Worm (Caenorhabditis elegans) whole organism, L4 larva: Measurements from ENCODE around the gene F09C6.12.

ENCODE experiments used
- D1046.2 ChIP-seq: fragments of 200-800 bp; sonication (Bioruptor generic); IDR thresholded peaks from 2 replicates; pipeline ENCODE4 v1.3.6; 2022; ENCODE audit warnings: missing genetic modification characterization, missing compliant biosample characterization
- F44E2.7 ChIP-seq: fragments of 200-800 bp; sonication (Bioruptor generic); IDR thresholded peaks from 2 replicates; pipeline ENCODE4 v2.1.2; 2022; ENCODE audit warnings: missing genetic modification characterization, missing compliant biosample characterization
- F49E8.2 ChIP-seq: sonication (generic microtip); optimal IDR thresholded peaks from 2 replicates; lab custom pipeline; 2016; ENCODE audit warnings: missing compliant biosample characterization, mild to moderate bottlenecking, missing genetic modification characterization, borderline replicate concordance
- T26A8.4 ChIP-seq: fragments of 200-800 bp; sonication (Bioruptor generic); IDR thresholded peaks from 2 replicates; pipeline ENCODE4 v1.3.6; 2022; ENCODE audit warnings: missing genetic modification characterization, missing compliant biosample characterization
- Y48G9A.11 ChIP-seq: fragments of 200-800 bp; sonication (Bioruptor generic); IDR thresholded peaks from 2 replicates; pipeline ENCODE4 v1.3.6; 2022; ENCODE audit warnings: missing genetic modification reagents, missing genetic modification characterization, missing compliant biosample characterization
- ZK337.2 ChIP-seq: fragments of 200-800 bp; sonication (Bioruptor generic); IDR thresholded peaks from 2 replicates; pipeline ENCODE4 v1.3.6; 2022; ENCODE audit warnings: missing genetic modification reagents, missing genetic modification characterization, missing compliant biosample characterization
- ZK546.5 ChIP-seq, 2 experiments: sonication (generic microtip); optimal IDR thresholded peaks; 2 replicates each; lab custom pipeline; 2017; ENCODE audit warnings: missing biosample characterization in 2 of 2, missing genetic modification characterization in 2 of 2
- aly-2 ChIP-seq: sonication (generic microtip); optimal IDR thresholded peaks from 2 replicates; lab custom pipeline; 2018; ENCODE audit warnings: missing biosample characterization, missing genetic modification characterization
- arid-1 ChIP-seq: fragments of 200-800 bp; sonication (Bioruptor generic); conservative IDR thresholded peaks from 2 replicates; pipeline ENCODE4 v1.3.6; 2022; ENCODE audit warnings: missing genetic modification reagents, missing genetic modification characterization, missing compliant biosample characterization
- attf-4 ChIP-seq: sonication (generic microtip); optimal IDR thresholded peaks from 3 replicates; lab custom pipeline; 2017; ENCODE audit warnings: missing biosample characterization, missing genetic modification characterization
- cey-2 ChIP-seq: sonication (generic microtip); optimal IDR thresholded peaks from 3 replicates; lab custom pipeline; 2017; ENCODE audit warnings: missing genetic modification characterization, mild to moderate bottlenecking, missing compliant biosample characterization, antibody characterized with exemption, borderline replicate concordance; ENCODE audit not compliant: insufficient read depth
- daf-16 ChIP-seq, 3 experiments: sonication (generic microtip); optimal IDR thresholded peaks; 2 replicates each; lab custom pipeline; 2016 to 2017; ENCODE audit warnings: missing genetic modification characterization in 3 of 3, missing genetic modification reagents in 3 of 3, mild to moderate bottlenecking in 2 of 3, missing compliant biosample characterization in 2 of 3, missing biosample characterization in 1 of 3, moderate library complexity in 1 of 3
- duxl-1 ChIP-seq: sonication (generic microtip); optimal IDR thresholded peaks from 2 replicates; lab custom pipeline; 2016; ENCODE audit warnings: mild to moderate bottlenecking, missing genetic modification characterization, moderate library complexity, missing compliant biosample characterization; ENCODE audit not compliant: poor library complexity
- fos-1 ChIP-seq: fragments of 150-350 bp; optimal IDR thresholded peaks from 2 replicates; lab custom pipeline; 2014; ENCODE audit warnings: missing biosample characterization, missing genetic modification characterization
- gei-8 ChIP-seq: fragments of 200-800 bp; sonication (Bioruptor generic); optimal IDR thresholded peaks from 2 replicates; lab custom pipeline; 2018; ENCODE audit warnings: mild to moderate bottlenecking, missing genetic modification characterization, missing compliant biosample characterization
- hif-1 ChIP-seq, 2 experiments: sonication (generic microtip); optimal IDR thresholded peaks; 2 replicates each; lab custom pipeline; 2016 to 2017; ENCODE audit warnings: missing compliant biosample characterization in 2 of 2, missing genetic modification characterization in 2 of 2, missing genetic modification reagents in 2 of 2, missing genotype in 2 of 2, mild to moderate bottlenecking in 1 of 2
- hlh-30 ChIP-seq: sonication (generic microtip); optimal IDR thresholded peaks from 2 replicates; lab custom pipeline; 2017; ENCODE audit warnings: antibody characterized with exemption, mild to moderate bottlenecking, missing genetic modification characterization, missing compliant biosample characterization; ENCODE audit not compliant: insufficient read depth
- hmg-1.1 ChIP-seq: fragments of 200-800 bp; sonication (Bioruptor generic); IDR thresholded peaks from 2 replicates; pipeline ENCODE4 v1.3.6; 2022; ENCODE audit warnings: missing genetic modification reagents, missing genetic modification characterization, missing compliant biosample characterization
- lin-15B ChIP-seq: fragments of 150-350 bp; sonication (generic microtip); optimal IDR thresholded peaks from 3 replicates; lab custom pipeline; 2014; ENCODE audit warnings: missing biosample characterization, missing genetic modification characterization
- lin-39 ChIP-seq: fragments of 150-350 bp; optimal IDR thresholded peaks from 2 replicates; lab custom pipeline; 2014; ENCODE audit warnings: missing biosample characterization, missing genetic modification reagents, missing genetic modification characterization
- lir-3 ChIP-seq: sonication (generic microtip); optimal IDR thresholded peaks from 2 replicates; lab custom pipeline; 2016; ENCODE audit warnings: mild to moderate bottlenecking, missing genetic modification characterization, missing compliant biosample characterization
- lsy-2 ChIP-seq, 2 experiments: fragments of 150-350 bp in 1 of 2; sonication (generic microtip) in 1 of 2; optimal IDR thresholded peaks; 2 replicates each; lab custom pipeline; 2014 to 2017; ENCODE audit warnings: missing biosample characterization in 2 of 2, missing genetic modification characterization in 2 of 2
- madf-9 ChIP-seq: fragments of 200-800 bp; sonication (Bioruptor generic); conservative IDR thresholded peaks from 2 replicates; pipeline ENCODE4 v1.3.6; 2022; ENCODE audit warnings: missing genetic modification reagents, missing genetic modification characterization, missing compliant biosample characterization
- mdl-1 ChIP-seq, 2 experiments: fragments of 150-350 bp in 1 of 2; sonication (generic microtip) in 1 of 2; optimal IDR thresholded peaks; 2 replicates each; lab custom pipeline; 2014 to 2017; ENCODE audit warnings: missing biosample characterization in 2 of 2, missing genetic modification characterization in 2 of 2
- mes-2 ChIP-seq: sonication (generic microtip); optimal IDR thresholded peaks from 2 replicates; lab custom pipeline; 2016; ENCODE audit warnings: missing genotype, mild to moderate bottlenecking, missing genetic modification characterization, missing compliant biosample characterization; ENCODE audit not compliant: poor library complexity, severe bottlenecking
- mxl-2 ChIP-seq: fragments of 200-800 bp; sonication (Bioruptor generic); conservative IDR thresholded peaks from 2 replicates; pipeline ENCODE4 v1.3.6; 2022; ENCODE audit warnings: missing genetic modification reagents, missing genetic modification characterization, missing compliant biosample characterization
- mxl-3 ChIP-seq: fragments of 200-800 bp; sonication (Bioruptor generic); optimal IDR thresholded peaks from 2 replicates; lab custom pipeline; 2018; ENCODE audit warnings: mild to moderate bottlenecking, missing genetic modification characterization, missing compliant biosample characterization
- nhr-102 ChIP-seq: sonication (generic microtip); optimal IDR thresholded peaks from 2 replicates; lab custom pipeline; 2016; ENCODE audit warnings: mild to moderate bottlenecking, missing genetic modification characterization, moderate library complexity, missing compliant biosample characterization
- nhr-11 ChIP-seq: fragments of 150-350 bp; optimal IDR thresholded peaks from 2 replicates; lab custom pipeline; 2014; ENCODE audit warnings: missing biosample characterization, missing genetic modification characterization
- nhr-237 ChIP-seq: sonication (generic microtip); optimal IDR thresholded peaks from 2 replicates; lab custom pipeline; 2017; ENCODE audit warnings: missing biosample characterization, missing genetic modification characterization
- nhr-25 ChIP-seq: sonication (generic microtip); optimal IDR thresholded peaks from 2 replicates; lab custom pipeline; 2017; ENCODE audit warnings: missing genetic modification characterization, mild to moderate bottlenecking, missing compliant biosample characterization, antibody characterized with exemption, moderate library complexity, borderline replicate concordance; ENCODE audit not compliant: insufficient read depth
- nhr-42 ChIP-seq: fragments of 200-800 bp; sonication (Bioruptor generic); IDR thresholded peaks from 2 replicates; pipeline ENCODE4 v1.3.6; 2022; ENCODE audit warnings: missing genetic modification characterization, missing compliant biosample characterization
- nhr-48 ChIP-seq: sonication (generic microtip); optimal IDR thresholded peaks from 2 replicates; lab custom pipeline; 2016; ENCODE audit warnings: mild to moderate bottlenecking, missing genetic modification characterization, missing compliant biosample characterization
- php-3 ChIP-seq: fragments of 200-800 bp; sonication (Bioruptor generic); IDR thresholded peaks from 2 replicates; pipeline ENCODE4 v1.3.6; 2022; ENCODE audit warnings: missing genetic modification reagents, missing genetic modification characterization, missing compliant biosample characterization
- rbr-2 ChIP-seq: sonication (generic microtip); optimal IDR thresholded peaks from 2 replicates; lab custom pipeline; 2016; ENCODE audit warnings: missing genotype, missing genetic modification characterization, missing compliant biosample characterization
- sdz-12 ChIP-seq: fragments of 200-800 bp; sonication (Bioruptor generic); optimal IDR thresholded peaks from 2 replicates; lab custom pipeline; 2018; ENCODE audit warnings: mild to moderate bottlenecking, missing genetic modification characterization, missing compliant biosample characterization
- set-16 ChIP-seq: fragments of 200-800 bp; sonication (Bioruptor generic); IDR thresholded peaks from 2 replicates; pipeline ENCODE4 v1.3.6; 2022; ENCODE audit warnings: missing genetic modification reagents, missing genetic modification characterization, missing compliant biosample characterization
- skn-1 ChIP-seq: fragments of 150-350 bp; optimal IDR thresholded peaks from 2 replicates; lab custom pipeline; 2014; ENCODE audit warnings: missing biosample characterization, missing genetic modification characterization
- snpc-1.2 ChIP-seq: fragments of 200-800 bp; sonication (Bioruptor generic); IDR thresholded peaks from 2 replicates; pipeline ENCODE4 v1.3.6; 2022; ENCODE audit warnings: missing genetic modification reagents, missing genetic modification characterization, missing compliant biosample characterization
- snpc-4 ChIP-seq: fragments of 150-350 bp; optimal IDR thresholded peaks from 2 replicates; lab custom pipeline; 2014; ENCODE audit warnings: missing biosample characterization, missing genetic modification characterization
- unc-62 ChIP-seq, 3 experiments: fragments of 150-350 bp in 1 of 3; sonication (generic microtip); optimal IDR thresholded peaks in 2 of 3; peaks in 1 of 3; 1 replicate in 1 of 3; 2 replicates in 2 of 3; lab custom pipeline; 2014 to 2017; ENCODE audit warnings: missing biosample characterization in 3 of 3, missing genetic modification characterization in 3 of 3, missing genetic modification reagents in 3 of 3, missing genotype in 1 of 3
- zag-1 ChIP-seq: fragments of 150-350 bp; optimal IDR thresholded peaks from 2 replicates; lab custom pipeline; 2014; ENCODE audit warnings: missing biosample characterization, missing genetic modification characterization
- zfp-2 ChIP-seq: sonication (generic microtip); optimal IDR thresholded peaks from 2 replicates; lab custom pipeline; 2016; ENCODE audit warnings: mild to moderate bottlenecking, missing genetic modification characterization, missing compliant biosample characterization
- zip-2 ChIP-seq: fragments of 150-350 bp; optimal IDR thresholded peaks from 2 replicates; lab custom pipeline; 2014; ENCODE audit warnings: missing biosample characterization, missing genetic modification characterization

The F09C6.12 gene

ce11 chrV:16857977-16858479 is 24.6 kb upstream of the F09C6.12 start, which contains the start of the genes clec-31 and clec-22:
Gene clec-31 (minus strand): TSS chrV:16858077.
Gene clec-22 (plus strand): TSS chrV:16858429.
- TF ChIP-seq nhr-237 (tag; lab: Kevin White, UChicago): no peak
- no peak for TF ChIP-seq mxl-3
- TF ChIP-seq madf-9 (GFP tag; lab: Robert Waterston, UW): no peak
- TF ChIP-seq mxl-2: no peak
- no peak for TF ChIP-seq nhr-42 (GFP tag; lab: Robert Waterston, UW)
- TF ChIP-seq nhr-102 (tag; lab: Kevin White, UChicago): no peak

- TF ChIP-seq zag-1 (no peak), madf-9 (GFP tag; lab: Robert Waterston, UW) (no peak), F49E8.2 (no peak), zip-2 (tag; lab: Kevin White, UChicago) (no peak), unc-62 (GFP tag; optimal IDR thresholded peaks at IDR 0.05 in 1 of 2; lab: Kevin White, UChicago) (no peak), unc-62 (tag; optimal IDR thresholded peaks at IDR 0.05; lab: Kevin White, UChicago) (no peak), rbr-2 (no peak), hmg-1.1 (GFP tag; lab: Robert Waterston, UW) (no peak), daf-16 (GFP tag; optimal IDR thresholded peaks at IDR 0.05; lab: Kevin White, UChicago) (no peak), daf-16 (tag; optimal IDR thresholded peaks at IDR 0.05; lab: Kevin White, UChicago) (no peak), T26A8.4 (GFP tag; lab: Robert Waterston, UW) (no peak), nhr-48 (no peak), lin-39 (tag; lab: Kevin White, UChicago) (no peak), attf-4 (tag; lab: Kevin White, UChicago) (no peak), mdl-1 (tag; optimal IDR thresholded peaks at IDR 0.05; lab: Kevin White, UChicago) (no peak), Y48G9A.11 (GFP tag; lab: Robert Waterston, UW) (no peak), aly-2 (tag; lab: Kevin White, UChicago) (no peak), ZK546.5 (tag; optimal IDR thresholded peaks at IDR 0.05; lab: Kevin White, UChicago) (no peak), set-16 (no peak), gei-8 (GFP tag; lab: Kevin White, UChicago) (no peak), arid-1 (GFP tag; lab: Robert Waterston, UW) (no peak), lsy-2 (tag; optimal IDR thresholded peaks at IDR 0.05; lab: Kevin White, UChicago) (no peak)
These were observed 20.9 kb upstream of the F09C6.12 start, which contains the start of the genes clec-32 and clec-24 for ce11 chrV:16861719-16862118. Gene clec-32 (minus strand): TSS chrV:16861819. Gene clec-24 (plus strand): TSS chrV:16862012.

ce11 chrV:16865404-16865803 is 17.3 kb upstream of the F09C6.12 start, which contains the start of gene clec-28:
Gene clec-28 (plus strand): TSS chrV:16865704.
- TF ChIP-seq mxl-3 (no peak), nhr-25 (tag; lab: Kevin White, UChicago) (no peak), set-16 (no peak), ZK337.2 (GFP tag; lab: Robert Waterston, UW) (no peak), snpc-4 (tag; lab: Kevin White, UChicago) (no peak), hlh-30 (tag; lab: Kevin White, UChicago) (no peak)

- no peak for TF ChIP-seq hif-1 (tag; optimal IDR thresholded peaks at IDR 0.05; lab: Kevin White, UChicago)
- no peak for TF ChIP-seq zfp-2 (tag; lab: Kevin White, UChicago)
- no peak for TF ChIP-seq snpc-1.2 (GFP tag; lab: Robert Waterston, UW)
- TF ChIP-seq mes-2 (tag; lab: Kevin White, UChicago): no peak
- no peak for TF ChIP-seq D1046.2
- no peak for TF ChIP-seq nhr-11 (tag; lab: Kevin White, UChicago)
- TF ChIP-seq skn-1 (tag; lab: Kevin White, UChicago): no peak
- TF ChIP-seq F49E8.2: no peak
- TF ChIP-seq lsy-2 (tag; optimal IDR thresholded peaks at IDR 0.05; lab: Kevin White, UChicago): no peak
- no peak for TF ChIP-seq nhr-48
- TF ChIP-seq F44E2.7: no peak
- TF ChIP-seq cey-2 (tag; lab: Kevin White, UChicago): no peak
- no peak for TF ChIP-seq zag-1
- no peak for TF ChIP-seq duxl-1 (tag; lab: Kevin White, UChicago)
- no peak for TF ChIP-seq lin-15B
- TF ChIP-seq sdz-12 (GFP tag; lab: Kevin White, UChicago): no peak
- TF ChIP-seq fos-1 (tag; lab: Kevin White, UChicago): no peak
- TF ChIP-seq php-3: no peak
- no peak for TF ChIP-seq lir-3
These were observed 12.9 kb upstream of the F09C6.12 start, which contains the start of gene clec-33 for ce11 chrV:16869740-16870139. Gene clec-33 (minus strand): TSS chrV:16869840.
